Worm (Caenorhabditis elegans) whole organism, L1 larva: ENCODE data around the gene clp-6.
A peak's percentile ranks its signal among the peaks of the same experiment; 100 is the strongest.

ENCODE experiments used
- C04F5.9 ChIP-seq: sonication (generic microtip); optimal IDR thresholded peaks from 2 replicates; lab custom pipeline; 2016; ENCODE audit warnings: missing genetic modification characterization, missing compliant biosample characterization
- C16A3.4 ChIP-seq: fragments of 150-350 bp; optimal IDR thresholded peaks from 2 replicates; lab custom pipeline; 2014; ENCODE audit warnings: missing biosample characterization, missing genetic modification characterization
- alr-1 ChIP-seq: fragments of 200-800 bp; sonication (Bioruptor generic); optimal IDR thresholded peaks from 2 replicates; lab custom pipeline; 2018; ENCODE audit warnings: borderline replicate concordance, mild to moderate bottlenecking, missing genetic modification characterization, missing compliant biosample characterization
- ceh-63 ChIP-seq: fragments of 200-800 bp; sonication (Bioruptor generic); optimal IDR thresholded peaks from 2 replicates; lab custom pipeline; 2018; ENCODE audit warnings: mild to moderate bottlenecking, missing genetic modification characterization, missing compliant biosample characterization
- ceh-8 ChIP-seq: fragments of 200-800 bp; sonication (Bioruptor generic); optimal IDR thresholded peaks from 2 replicates; lab custom pipeline; 2018; ENCODE audit warnings: mild to moderate bottlenecking, missing genetic modification characterization, moderate library complexity, missing compliant biosample characterization
- ces-1 ChIP-seq: fragments of 150-350 bp; optimal IDR thresholded peaks from 2 replicates; lab custom pipeline; 2014; ENCODE audit warnings: missing biosample characterization, missing genetic modification reagents, missing genetic modification characterization
- dpl-1 ChIP-seq, 3 experiments: fragments of 150-350 bp in 2 of 3; sonication (generic microtip) in 1 of 3; optimal IDR thresholded peaks; 2 replicates each; lab custom pipeline; 2014 to 2017; ENCODE audit warnings: missing biosample characterization in 3 of 3, missing genetic modification characterization in 3 of 3, missing genetic modification reagents in 3 of 3
- efl-1 ChIP-seq, 4 experiments: fragments of 150-350 bp; optimal IDR thresholded peaks in 3 of 4; peaks in 1 of 4; 1 replicate in 1 of 4; 2 replicates in 3 of 4; lab custom pipeline; 2014; ENCODE audit warnings: missing biosample characterization in 2 of 4, missing genetic modification characterization in 2 of 4, missing genetic modification reagents in 2 of 4
- elt-3 ChIP-seq, 6 experiments: fragments of 150-350 bp in 1 of 6; sonication (generic microtip); optimal IDR thresholded peaks; 2 replicates each; lab custom pipeline; 2017 to 2018; ENCODE audit warnings: missing biosample characterization in 6 of 6, missing genetic modification characterization in 6 of 6, inconsistent platforms in 1 of 6
- ets-5 ChIP-seq: fragments of 200-800 bp; sonication (Bioruptor generic); IDR thresholded peaks from 2 replicates; pipeline ENCODE4 v1.3.6; 2022; ENCODE audit warnings: missing genetic modification characterization, missing compliant biosample characterization
- grh-1 ChIP-seq: fragments of 200-800 bp; sonication (Bioruptor generic); IDR thresholded peaks from 2 replicates; pipeline ENCODE4 v1.3.6; 2022; ENCODE audit warnings: missing genetic modification reagents, missing genetic modification characterization, missing compliant biosample characterization
- irx-1 ChIP-seq: sonication (generic microtip); optimal IDR thresholded peaks from 2 replicates; lab custom pipeline; 2016; ENCODE audit warnings: missing genetic modification characterization, missing compliant biosample characterization
- isw-1 ChIP-seq: fragments of 200-800 bp; sonication (Bioruptor generic); IDR thresholded peaks from 2 replicates; pipeline ENCODE4 v1.3.6; 2022; ENCODE audit warnings: missing genetic modification characterization, missing compliant biosample characterization
- jun-1 ChIP-seq: fragments of 150-350 bp; optimal IDR thresholded peaks from 2 replicates; lab custom pipeline; 2014; ENCODE audit warnings: missing biosample characterization, missing genetic modification reagents, missing genetic modification characterization
- lin-13 ChIP-seq: fragments of 150-350 bp; optimal IDR thresholded peaks from 2 replicates; lab custom pipeline; 2014; ENCODE audit warnings: missing biosample characterization, missing genetic modification reagents, missing genetic modification characterization
- lin-14 ChIP-seq: fragments of 200-800 bp; sonication (Bioruptor generic); optimal IDR thresholded peaks from 2 replicates; lab custom pipeline; 2018; ENCODE audit warnings: mild to moderate bottlenecking, missing genetic modification characterization, moderate library complexity, missing compliant biosample characterization
- lin-15B ChIP-seq: fragments of 150-350 bp; sonication (generic microtip); optimal IDR thresholded peaks from 3 replicates; lab custom pipeline; 2014; ENCODE audit warnings: missing biosample characterization, missing genetic modification characterization
- lir-3 ChIP-seq: sonication (generic microtip); optimal IDR thresholded peaks from 2 replicates; lab custom pipeline; 2016; ENCODE audit warnings: mild to moderate bottlenecking, missing genetic modification characterization, moderate library complexity, missing compliant biosample characterization; ENCODE audit not compliant: poor library complexity
- lsy-2 ChIP-seq, 2 experiments: fragments of 150-350 bp; optimal IDR thresholded peaks; 2 replicates each; lab custom pipeline; 2014; ENCODE audit warnings: missing biosample characterization in 2 of 2, missing genetic modification characterization in 2 of 2
- mab-9 ChIP-seq: fragments of 200-800 bp; sonication (Bioruptor generic); IDR thresholded peaks from 2 replicates; pipeline ENCODE4 v1.3.6; 2022; ENCODE audit warnings: missing genetic modification reagents, missing genetic modification characterization, missing compliant biosample characterization
- mef-2 ChIP-seq: fragments of 150-350 bp; optimal IDR thresholded peaks from 2 replicates; lab custom pipeline; 2014; ENCODE audit warnings: missing biosample characterization, missing genetic modification characterization
- mep-1 ChIP-seq: fragments of 150-350 bp; optimal IDR thresholded peaks from 2 replicates; lab custom pipeline; 2014; ENCODE audit warnings: missing biosample characterization, missing genetic modification characterization
- nhr-11 ChIP-seq: fragments of 150-350 bp; optimal IDR thresholded peaks from 2 replicates; lab custom pipeline; 2014; ENCODE audit warnings: missing biosample characterization, missing genetic modification characterization
- nhr-12 ChIP-seq: sonication (generic microtip); optimal IDR thresholded peaks from 2 replicates; lab custom pipeline; 2017; ENCODE audit warnings: missing biosample characterization, missing genetic modification characterization
- nhr-19 ChIP-seq: fragments of 200-800 bp; sonication (Bioruptor generic); conservative IDR thresholded peaks from 2 replicates; pipeline ENCODE4 v1.3.6; 2022; ENCODE audit warnings: missing genetic modification characterization, missing compliant biosample characterization
- nhr-237 ChIP-seq: fragments of 150-350 bp; optimal IDR thresholded peaks from 2 replicates; lab custom pipeline; 2014; ENCODE audit warnings: missing biosample characterization, missing genetic modification characterization
- nhr-28 ChIP-seq: fragments of 150-350 bp; optimal IDR thresholded peaks from 2 replicates; lab custom pipeline; 2014; ENCODE audit warnings: missing biosample characterization, missing genetic modification characterization
- nhr-84 ChIP-seq: sonication (generic microtip); optimal IDR thresholded peaks from 2 replicates; lab custom pipeline; 2017; ENCODE audit warnings: missing biosample characterization, missing genetic modification characterization
- nhr-90 ChIP-seq: sonication (generic microtip); optimal IDR thresholded peaks from 2 replicates; lab custom pipeline; 2016; ENCODE audit warnings: mild to moderate bottlenecking, missing genetic modification characterization, missing compliant biosample characterization; ENCODE audit not compliant: poor library complexity
- rnt-1 ChIP-seq: sonication (generic microtip); optimal IDR thresholded peaks from 2 replicates; lab custom pipeline; 2016; ENCODE audit warnings: mild to moderate bottlenecking, missing genetic modification characterization, moderate library complexity, missing compliant biosample characterization
- snu-23 ChIP-seq: sonication (generic microtip); optimal IDR thresholded peaks from 2 replicates; lab custom pipeline; 2016; ENCODE audit warnings: missing genetic modification characterization, missing compliant biosample characterization
- sptf-1 ChIP-seq: fragments of 150-350 bp; optimal IDR thresholded peaks from 2 replicates; lab custom pipeline; 2014; ENCODE audit warnings: missing biosample characterization, missing genetic modification characterization
- sup-37 ChIP-seq: fragments of 200-800 bp; sonication (Bioruptor generic); optimal IDR thresholded peaks from 2 replicates; lab custom pipeline; 2018; ENCODE audit warnings: mild to moderate bottlenecking, missing genetic modification characterization, missing compliant biosample characterization
- swsn-7 ChIP-seq: sonication (generic microtip); optimal IDR thresholded peaks from 2 replicates; lab custom pipeline; 2016; ENCODE audit warnings: missing genetic modification characterization, missing compliant biosample characterization
- tlp-1 ChIP-seq: fragments of 150-350 bp; optimal IDR thresholded peaks from 2 replicates; lab custom pipeline; 2014; ENCODE audit warnings: missing biosample characterization, missing genetic modification characterization
- unc-30 ChIP-seq: sonication (generic microtip); optimal IDR thresholded peaks from 2 replicates; lab custom pipeline; 2017; ENCODE audit warnings: missing biosample characterization, missing genetic modification characterization
- zip-4 ChIP-seq: fragments of 200-800 bp; sonication (Bioruptor generic); optimal IDR thresholded peaks from 2 replicates; lab custom pipeline; 2018; ENCODE audit warnings: mild to moderate bottlenecking, missing genetic modification characterization, moderate library complexity, missing compliant biosample characterization
- ztf-4 ChIP-seq: fragments of 150-350 bp; optimal IDR thresholded peaks from 2 replicates; lab custom pipeline; 2014; ENCODE audit warnings: missing biosample characterization, missing genetic modification characterization

clp-6 gene

DNA sequence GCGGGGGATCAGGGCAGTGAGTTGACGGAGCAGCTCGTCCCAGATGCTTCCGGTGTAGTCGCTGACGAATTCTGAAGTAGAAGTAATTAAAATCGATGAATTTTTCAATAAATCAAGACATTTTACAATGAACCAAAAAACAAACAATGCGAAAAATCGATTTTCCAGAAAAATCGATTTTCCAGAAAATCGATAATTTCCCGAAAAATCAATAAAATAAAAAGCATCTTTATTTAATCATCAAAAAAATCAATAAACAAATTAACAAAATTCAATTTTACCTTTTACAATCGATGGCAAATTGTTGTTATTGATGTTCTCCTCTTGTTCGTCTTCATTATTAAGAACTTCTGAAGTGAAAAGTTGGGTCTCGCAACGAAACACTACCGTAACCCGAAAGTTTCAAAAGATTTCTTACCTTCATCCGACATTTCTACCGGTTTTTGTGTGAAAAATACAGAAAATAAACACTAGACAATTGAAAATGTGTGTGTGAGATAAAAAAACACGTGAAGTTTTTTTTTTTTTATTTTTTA lies at the start of gene clp-6:
Gene clp-6 (minus strand): TSS at position 486 of the 536 bp plus-strand sequence.
- no peak for TF ChIP-seq ces-1 (GFP tag; lab: Kevin White, UChicago)

DNA sequence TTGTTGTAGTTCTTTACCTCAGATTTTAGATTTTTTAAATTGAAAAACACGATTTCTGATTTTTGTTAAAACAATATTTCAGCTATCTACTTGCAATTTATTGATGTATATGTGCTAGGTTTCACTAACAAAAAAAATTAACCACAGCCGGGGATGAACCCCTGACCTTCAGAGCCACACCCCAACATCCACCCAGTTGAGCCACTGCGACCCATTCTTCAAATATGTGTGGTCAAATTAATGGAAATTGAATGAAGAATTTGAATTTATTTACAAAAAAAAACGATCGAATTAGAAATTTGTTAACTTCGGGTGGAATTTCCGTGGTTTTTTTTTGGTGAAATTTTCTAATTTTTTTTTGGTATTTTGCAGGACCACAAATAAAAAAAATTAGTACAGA lies 43.8 kb upstream of the clp-6 start:
- TF ChIP-seq tlp-1 (tag; lab: Kevin White, UChicago) (no peak), C16A3.4 (tag; lab: Kevin White, UChicago) (no peak), lir-3 (no peak), lsy-2 (tag; optimal IDR thresholded peaks at IDR 0.05; lab: Kevin White, UChicago) (no peak), irx-1 (tag; lab: Kevin White, UChicago) (no peak), elt-3 (tag; optimal IDR thresholded peaks at IDR 0.05; lab: Kevin White, UChicago) (no peak), jun-1 (tag; lab: Kevin White, UChicago) (no peak), dpl-1 (GFP tag; optimal IDR thresholded peaks at IDR 0.05; lab: Kevin White, UChicago) (no peak), sptf-1 (no peak), ztf-4 (no peak), lin-15B (tag; lab: Kevin White, UChicago) (no peak), nhr-84 (tag; lab: Kevin White, UChicago) (no peak), nhr-90 (tag; lab: Kevin White, UChicago) (no peak), swsn-7 (tag; lab: Kevin White, UChicago) (no peak), ets-5 (no peak), mep-1 (no peak)

ce11 chrIV:1475009-1475408 lies 40.2 kb upstream of the clp-6 start, which contains the start of gene Y77E11A.12:
Y77E11A.12 (minus strand) TSS chrIV:1475109.
- TF ChIP-seq sup-37 (GFP tag; lab: Kevin White, UChicago) (no peak), rnt-1 (tag; lab: Kevin White, UChicago) (no peak), nhr-12 (no peak), nhr-90 (tag; lab: Kevin White, UChicago) (no peak), sptf-1 (no peak), nhr-19 (GFP tag; lab: Robert Waterston, UW) (no peak), lin-14 (peak; percentile 3), nhr-237 (tag; lab: Kevin White, UChicago) (no peak), nhr-11 (no peak), elt-3 (tag; optimal IDR thresholded peaks at IDR 0.05; lab: Kevin White, UChicago) (no peak), unc-30 (tag; lab: Kevin White, UChicago) (no peak), efl-1 (optimal IDR thresholded peaks at IDR 0.05; lab: Kevin White, UChicago) (no peak), efl-1 (GFP tag; optimal IDR thresholded peaks at IDR 0.05 in 1 of 2; lab: Kevin White, UChicago) (peak in 1 of 2 experiments; percentile 21), grh-1 (GFP tag; lab: Robert Waterston, UW) (no peak), nhr-28 (no peak), ceh-63 (GFP tag; lab: Kevin White, UChicago) (peak; percentile 31)

ce11 chrIV:1472145-1472544 lies 37.3 kb upstream of the clp-6 start:
- TF ChIP-seq isw-1 = no peak
- TF ChIP-seq zip-4 (GFP tag; lab: Kevin White, UChicago) = no peak
- no peak for TF ChIP-seq alr-1
- TF ChIP-seq grh-1 (GFP tag; lab: Robert Waterston, UW) = no peak
- no peak for TF ChIP-seq lin-13
- TF ChIP-seq rnt-1 (tag; lab: Kevin White, UChicago) = no peak
- no peak for TF ChIP-seq dpl-1 (GFP tag; optimal IDR thresholded peaks at IDR 0.05; lab: Kevin White, UChicago)
- no peak for TF ChIP-seq ceh-8 (GFP tag; lab: Kevin White, UChicago)
- TF ChIP-seq lsy-2 (tag; optimal IDR thresholded peaks at IDR 0.05; lab: Kevin White, UChicago) = no peak
- no peak for TF ChIP-seq nhr-12
- TF ChIP-seq mab-9 (GFP tag; lab: Robert Waterston, UW) = no peak
- TF ChIP-seq mef-2 (tag; lab: Kevin White, UChicago) = no peak
- no peak for TF ChIP-seq lir-3
- TF ChIP-seq snu-23 = no peak
- TF ChIP-seq C04F5.9 (tag; lab: Kevin White, UChicago) = no peak
- TF ChIP-seq, all 84 proteins: peak for 0
